Worm (Caenorhabditis elegans) whole organism, young adult: ENCODE measurements around the gene sri-24.
A peak's percentile ranks its signal among the peaks of the same experiment; 100 is the strongest.

ENCODE experiments used
- Y53F4B.3 ChIP-seq: fragments of 200-800 bp; sonication (Bioruptor generic); IDR thresholded peaks from 2 replicates; pipeline ENCODE4 v1.3.6; 2022; ENCODE audit warnings: missing genetic modification reagents, missing genetic modification characterization, missing compliant biosample characterization
- Y53G8AR.9 ChIP-seq: fragments of 200-800 bp; sonication (Bioruptor generic); conservative IDR thresholded peaks from 2 replicates; pipeline ENCODE4 v1.3.6; 2022; ENCODE audit warnings: missing genetic modification reagents, missing genetic modification characterization, missing compliant biosample characterization
- Y56A3A.18 ChIP-seq: fragments of 200-800 bp; sonication (Bioruptor generic); IDR thresholded peaks from 2 replicates; pipeline ENCODE4 v1.3.6; 2022; ENCODE audit warnings: missing genetic modification reagents, missing genetic modification characterization, missing compliant biosample characterization
- lag-1 ChIP-seq: fragments of 200-800 bp; sonication (Bioruptor generic); IDR thresholded peaks from 2 replicates; pipeline ENCODE4 v1.3.6; 2022; ENCODE audit warnings: missing genetic modification reagents, missing genetic modification characterization, missing compliant biosample characterization
- nfya-2 ChIP-seq: fragments of 200-800 bp; sonication (Bioruptor generic); IDR thresholded peaks from 2 replicates; pipeline ENCODE4 v1.3.6; 2022; ENCODE audit warnings: missing genetic modification reagents, missing genetic modification characterization, missing compliant biosample characterization
- nhr-179 ChIP-seq: sonication (generic microtip); optimal IDR thresholded peaks from 2 replicates; lab custom pipeline; 2016; ENCODE audit warnings: mild to moderate bottlenecking, missing genetic modification characterization, missing compliant biosample characterization
- nhr-80 ChIP-seq: sonication (generic microtip); optimal IDR thresholded peaks from 2 replicates; lab custom pipeline; 2016; ENCODE audit warnings: missing genetic modification characterization, missing compliant biosample characterization
- sptf-2 ChIP-seq: fragments of 200-800 bp; sonication (Bioruptor generic); optimal IDR thresholded peaks from 2 replicates; lab custom pipeline; 2018; ENCODE audit warnings: mild to moderate bottlenecking, missing genetic modification characterization, missing compliant biosample characterization
- tbp1 ChIP-seq: fragments of 200-800 bp; sonication (Bioruptor generic); optimal IDR thresholded peaks from 2 replicates; lab custom pipeline; 2018; ENCODE audit warnings: mild to moderate bottlenecking, missing genetic modification characterization, missing compliant biosample characterization
- tlf-1 ChIP-seq: fragments of 200-800 bp; sonication (Bioruptor generic); optimal IDR thresholded peaks from 2 replicates; lab custom pipeline; 2018; ENCODE audit warnings: mild to moderate bottlenecking, missing genetic modification characterization, missing compliant biosample characterization
- unc-62 ChIP-seq: fragments of 150-350 bp; optimal IDR thresholded peaks from 2 replicates; lab custom pipeline; 2014; ENCODE audit warnings: missing biosample characterization, missing genetic modification reagents, missing genetic modification characterization
- ztf-26 ChIP-seq: sonication (generic microtip); optimal IDR thresholded peaks from 2 replicates; lab custom pipeline; 2017; ENCODE audit warnings: missing genetic modification characterization, missing compliant biosample characterization
- ztf-3 ChIP-seq: fragments of 200-800 bp; sonication (Bioruptor generic); optimal IDR thresholded peaks from 2 replicates; lab custom pipeline; 2018; ENCODE audit warnings: mild to moderate bottlenecking, missing genetic modification characterization, missing compliant biosample characterization
- ztf-6 ChIP-seq: fragments of 200-800 bp; sonication (Bioruptor generic); IDR thresholded peaks from 2 replicates; pipeline ENCODE4 v1.3.6; 2022; ENCODE audit warnings: missing genetic modification reagents, missing genetic modification characterization, missing compliant biosample characterization

- TF ChIP-seq Y56A3A.18 (GFP tag; lab: Robert Waterston, UW) (no peak), ztf-3 (GFP tag; lab: Kevin White, UChicago) (no peak), Y53G8AR.9 (GFP tag; lab: Robert Waterston, UW) (peak; percentile 59; the same call in 1 of the 2 replicates), lag-1 (no peak), ztf-6 (GFP tag; lab: Robert Waterston, UW) (no peak; the same call in 1 of the 2 replicates), unc-62 (GFP tag; lab: Kevin White, UChicago) (no peak), ztf-26 (tag; lab: Kevin White, UChicago) (peak; percentile 50), nfya-2 (GFP tag; lab: Robert Waterston, UW) (no peak), sptf-2 (GFP tag; lab: Kevin White, UChicago) (no peak), nhr-179 (tag; lab: Kevin White, UChicago) (no peak), Y53F4B.3 (GFP tag; lab: Robert Waterston, UW) (no peak), nhr-80 (tag; lab: Kevin White, UChicago) (no peak), tlf-1 (GFP tag; lab: Kevin White, UChicago) (peak; percentile 46), tbp1 (GFP tag; lab: Kevin White, UChicago) (peak; percentile 56)
These were observed 22.4 kb upstream of the sri-24 start, which contains the start of gene cyn-3 for ce11 chrV:15189567-15189966.
